Worm (Caenorhabditis elegans): ENCODE measurements around the gene qns-1.

Gene qns-1

DNA sequence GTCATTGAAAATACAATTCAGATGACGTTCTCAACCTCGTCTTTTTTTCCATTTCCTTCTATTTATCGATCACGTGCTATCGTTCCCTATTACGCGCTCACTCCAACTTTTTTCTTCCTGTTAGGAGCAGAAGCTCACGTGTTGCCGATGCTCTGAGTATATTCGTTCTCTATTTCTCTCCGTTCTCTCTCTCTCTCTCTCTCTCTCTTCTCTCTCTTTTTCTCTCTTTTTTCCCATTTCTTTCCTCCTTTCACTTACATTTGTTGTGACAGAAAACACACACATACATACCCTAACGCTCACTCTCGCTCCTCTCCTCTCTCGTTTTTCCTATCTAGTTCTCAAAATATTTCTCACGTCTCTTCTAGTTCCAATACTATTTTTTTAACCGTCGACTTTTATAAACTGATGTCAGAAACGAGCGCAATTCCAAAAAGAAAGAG is 33.3 kb upstream of the qns-1 start (continued):
- TF ChIP-seq T26A5.8 (tag; optimal IDR thresholded peaks at IDR 0.05) (no peak), nhr-90 (tag; optimal IDR thresholded peaks at IDR 0.05) (peak; percentile 50), Y53F4B.3 (GFP tag; IDR thresholded peaks at IDR 0.05) (no peak), mxl-1 (tag; optimal IDR thresholded peaks at IDR 0.05) (peak; percentile 19), B0019.2 (GFP tag; conservative IDR thresholded peaks at IDR 0.05) (no peak), hmg-1.2 (GFP tag; IDR thresholded peaks at IDR 0.05) (peak; percentile 84), zfh-2 (GFP tag; conservative IDR thresholded peaks at IDR 0.05) (no peak), lin-35 (GFP tag; optimal IDR thresholded peaks at IDR 0.05) (peak in 2 of 3 experiments; percentile 32 to 80), ceh-100 (GFP tag; IDR thresholded peaks at IDR 0.05) (0 out of 2 replicates have a peak, but pooled peaks have one; percentile 10), F37B4.10 (GFP tag; IDR thresholded peaks at IDR 0.05) (no peak), C06A6.2 (GFP tag; conservative IDR thresholded peaks at IDR 0.05) (peak; percentile 80), ztf-26 (tag; optimal IDR thresholded peaks at IDR 0.05) (peak; percentile 43), attf-3 (GFP tag; conservative IDR thresholded peaks at IDR 0.05) (0 out of 2 replicates have a peak, but pooled peaks have one; percentile 33), nhr-80 (tag; optimal IDR thresholded peaks at IDR 0.05) (peak; percentile 95), B0336.3 (GFP tag; IDR thresholded peaks at IDR 0.05) (peak; percentile 75), aptf-2 (GFP tag; conservative IDR thresholded peaks at IDR 0.05) (no peak), egrh-3 (GFP tag; IDR thresholded peaks at IDR 0.05) (peak; percentile 76), somi-1 (GFP tag; optimal IDR thresholded peaks at IDR 0.05) (peak; percentile 84), cebp-1 (GFP tag; IDR thresholded peaks at IDR 0.05) (peak; percentile 50; the same call in 1 of the 2 replicates), cebp-1 (tag; optimal IDR thresholded peaks at IDR 0.05) (peak; percentile 89), F22D6.2 (tag; optimal IDR thresholded peaks at IDR 0.05) (peak; percentile 46), unc-62 (GFP tag; optimal IDR thresholded peaks at IDR 0.05) (peak; percentile 41), egl-44 (GFP tag; IDR thresholded peaks at IDR 0.05) (peak; percentile 78; the same call in 1 of the 2 replicates), madf-10 (tag; optimal IDR thresholded peaks at IDR 0.05) (peak; percentile 60), let-607 (tag; optimal IDR thresholded peaks at IDR 0.05) (peak; percentile 65 to 75), Y56A3A.18 (GFP tag; IDR thresholded peaks at IDR 0.05) (no peak), pha-4 (tag; optimal IDR thresholded peaks at IDR 0.05) (no peak), Y53G8AR.9 (GFP tag; conservative IDR thresholded peaks at IDR 0.05) (peak; percentile 71), ceh-58 (GFP tag; IDR thresholded peaks at IDR 0.05) (no peak), dox-1 (GFP tag; IDR thresholded peaks at IDR 0.05) (peak; percentile 83), chd-7 (tag; optimal IDR thresholded peaks at IDR 0.05) (peak; percentile 89), mcd-1 (GFP tag; IDR thresholded peaks at IDR 0.05) (peak; percentile 71), ekl-4 (GFP tag; IDR thresholded peaks at IDR 0.05) (0 out of 2 replicates have a peak, but pooled peaks have one; percentile 28)

DNA sequence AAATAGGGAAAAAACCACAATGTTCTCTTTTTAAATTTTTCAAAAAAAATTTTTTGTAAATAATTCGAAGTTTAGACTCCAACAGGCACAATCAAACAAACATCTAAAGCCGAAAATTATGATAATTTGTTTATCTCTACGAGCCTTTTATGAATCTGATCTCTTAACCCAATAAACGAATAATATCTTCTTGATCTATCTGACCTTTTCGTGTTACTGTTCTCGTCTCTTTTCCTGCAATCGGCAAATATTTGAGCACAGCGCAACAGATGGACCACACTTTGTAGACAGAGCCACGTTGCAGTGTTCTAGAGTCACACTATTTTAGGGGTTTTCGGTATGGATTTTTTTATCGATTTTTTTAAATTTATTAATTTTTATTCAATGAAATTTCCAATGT is 32.7 kb upstream of the qns-1 start:
- TF ChIP-seq attf-6 (GFP tag; IDR thresholded peaks at IDR 0.05) (no peak), hrde-1 (tag; optimal IDR thresholded peaks at IDR 0.05; ENCODE audit: borderline replicate concordance) (no peak), attf-3 (GFP tag; conservative IDR thresholded peaks at IDR 0.05) (no peak), lsl-1 (GFP tag; optimal IDR thresholded peaks at IDR 0.05) (no peak), tbp1 (GFP tag; optimal IDR thresholded peaks at IDR 0.05) (no peak), cebp-1 (GFP tag; IDR thresholded peaks at IDR 0.05) (no peak), cebp-1 (tag; optimal IDR thresholded peaks at IDR 0.05) (no peak), B0035.1 (tag; optimal IDR thresholded peaks at IDR 0.05) (no peak), B0019.2 (GFP tag; conservative IDR thresholded peaks at IDR 0.05) (no peak), K12H6.12 (tag; optimal IDR thresholded peaks at IDR 0.05) (no peak), aptf-2 (GFP tag; conservative IDR thresholded peaks at IDR 0.05) (no peak), F37B4.10 (GFP tag; IDR thresholded peaks at IDR 0.05) (no peak), madf-6 (GFP tag; IDR thresholded peaks at IDR 0.05) (no peak), sea-2 (GFP tag; IDR thresholded peaks at IDR 0.05) (no peak), lin-40 (tag; optimal IDR thresholded peaks at IDR 0.05) (no peak), nfya-1 (tag; optimal IDR thresholded peaks at IDR 0.05; ENCODE audit: borderline replicate concordance, insufficient read depth) (no peak), C06A6.2 (GFP tag; conservative IDR thresholded peaks at IDR 0.05) (no peak), akir-1 (GFP tag; optimal IDR thresholded peaks at IDR 0.05) (no peak)

Data from whole organism, young adult.